Worm (Caenorhabditis elegans) whole organism, mixed stage, embryonic: Measurements from ENCODE around the gene tag-280.
A peak's percentile ranks its signal among the peaks of the same experiment; 100 is the strongest.

Experiments
- blmp-1 ChIP-seq: fragments of 150-350 bp; optimal IDR thresholded peaks from 2 replicates; lab custom pipeline; 2014; ENCODE audit warnings: missing biosample characterization, missing genetic modification characterization
- ceh-43 ChIP-seq: fragments of 200-800 bp; sonication (Bioruptor generic); optimal IDR thresholded peaks from 2 replicates; lab custom pipeline; 2018; ENCODE audit warnings: mild to moderate bottlenecking, missing genetic modification characterization, moderate library complexity, missing compliant biosample characterization
- ceh-83 ChIP-seq: fragments of 200-800 bp; sonication (Bioruptor generic); optimal IDR thresholded peaks from 2 replicates; lab custom pipeline; 2018; ENCODE audit warnings: mild to moderate bottlenecking, missing genetic modification characterization, missing compliant biosample characterization
- ces-1 ChIP-seq: fragments of 150-350 bp; optimal IDR thresholded peaks from 2 replicates; lab custom pipeline; 2014; ENCODE audit warnings: missing biosample characterization, missing genetic modification reagents, missing genetic modification characterization
- elt-1 ChIP-seq: sonication (generic microtip); optimal IDR thresholded peaks from 2 replicates; lab custom pipeline; 2017; ENCODE audit warnings: missing genetic modification characterization, mild to moderate bottlenecking, missing compliant biosample characterization, antibody characterized with exemption, moderate library complexity, borderline replicate concordance; ENCODE audit not compliant: insufficient read depth
- elt-3 ChIP-seq: fragments of 150-350 bp; optimal IDR thresholded peaks from 2 replicates; lab custom pipeline; 2014; ENCODE audit warnings: missing biosample characterization, missing genetic modification characterization
- flh-1 ChIP-seq: fragments of 200-800 bp; sonication (Bioruptor generic); optimal IDR thresholded peaks from 2 replicates; lab custom pipeline; 2018; ENCODE audit warnings: mild to moderate bottlenecking, missing genetic modification characterization, moderate library complexity, missing compliant biosample characterization
- ham-2 ChIP-seq: fragments of 200-800 bp; sonication (Bioruptor generic); optimal IDR thresholded peaks from 2 replicates; lab custom pipeline; 2018; ENCODE audit warnings: mild to moderate bottlenecking, missing genetic modification characterization, missing compliant biosample characterization
- hlh-1 ChIP-seq: fragments of 150-350 bp; optimal IDR thresholded peaks from 2 replicates; lab custom pipeline; 2014; ENCODE audit warnings: missing biosample characterization, missing genetic modification reagents, missing genetic modification characterization
- lin-32 ChIP-seq: fragments of 200-800 bp; sonication (Bioruptor generic); optimal IDR thresholded peaks from 2 replicates; lab custom pipeline; 2018; ENCODE audit warnings: mild to moderate bottlenecking, missing genetic modification characterization, missing compliant biosample characterization
- lsy-2 ChIP-seq: fragments of 150-350 bp; optimal IDR thresholded peaks from 2 replicates; lab custom pipeline; 2014; ENCODE audit warnings: missing biosample characterization, missing genetic modification characterization
- mab-5 ChIP-seq: fragments of 150-350 bp; optimal IDR thresholded peaks from 2 replicates; lab custom pipeline; 2014; ENCODE audit warnings: missing biosample characterization, missing genetic modification characterization
- mep-1 ChIP-seq: fragments of 150-350 bp; optimal IDR thresholded peaks from 2 replicates; lab custom pipeline; 2017; ENCODE audit warnings: missing biosample characterization, missing genetic modification reagents, missing genetic modification characterization, inconsistent platforms
- mls-2 ChIP-seq: sonication (generic microtip); optimal IDR thresholded peaks from 2 replicates; lab custom pipeline; 2016; ENCODE audit warnings: mild to moderate bottlenecking, missing genetic modification characterization, moderate library complexity, missing compliant biosample characterization
- nhr-12 ChIP-seq: fragments of 150-350 bp; optimal IDR thresholded peaks from 2 replicates; lab custom pipeline; 2014; ENCODE audit warnings: missing biosample characterization, missing genetic modification characterization
- nhr-237 ChIP-seq: fragments of 150-350 bp; optimal IDR thresholded peaks from 2 replicates; lab custom pipeline; 2014; ENCODE audit warnings: missing biosample characterization, missing genetic modification characterization
- nhr-28 ChIP-seq: fragments of 150-350 bp; optimal IDR thresholded peaks from 2 replicates; lab custom pipeline; 2014; ENCODE audit warnings: missing biosample characterization, missing genetic modification characterization
- nhr-76 ChIP-seq: sonication (generic microtip); optimal IDR thresholded peaks from 2 replicates; lab custom pipeline; 2017; ENCODE audit warnings: missing biosample characterization, missing genetic modification characterization
- pha-4 ChIP-seq: fragments of 150-350 bp; optimal IDR thresholded peaks from 2 replicates; lab custom pipeline; 2018; ENCODE audit warnings: missing biosample characterization, missing genetic modification reagents, missing genetic modification characterization
- sem-2 ChIP-seq: fragments of 200-800 bp; sonication (Bioruptor generic); optimal IDR thresholded peaks from 2 replicates; lab custom pipeline; 2018; ENCODE audit warnings: mild to moderate bottlenecking, missing genetic modification characterization, missing compliant biosample characterization
- snpc-4 ChIP-seq: fragments of 150-350 bp; optimal IDR thresholded peaks from 2 replicates; lab custom pipeline; 2014; ENCODE audit warnings: missing biosample characterization, missing genetic modification characterization
- sptf-1 ChIP-seq: sonication (generic microtip); optimal IDR thresholded peaks from 2 replicates; lab custom pipeline; 2017; ENCODE audit warnings: mild to moderate bottlenecking, missing genetic modification characterization, moderate library complexity, missing compliant biosample characterization
- tbx-8 ChIP-seq: fragments of 200-800 bp; sonication (Bioruptor generic); optimal IDR thresholded peaks from 2 replicates; lab custom pipeline; 2018; ENCODE audit warnings: mild to moderate bottlenecking, missing genetic modification characterization, moderate library complexity, missing compliant biosample characterization
- unc-120 ChIP-seq: sonication (generic microtip); optimal IDR thresholded peaks from 2 replicates; lab custom pipeline; 2017; ENCODE audit warnings: missing genetic modification characterization, missing compliant biosample characterization; ENCODE audit not compliant: poor library complexity, severe bottlenecking
- unc-39 ChIP-seq: fragments of 150-350 bp; optimal IDR thresholded peaks from 2 replicates; lab custom pipeline; 2014; ENCODE audit warnings: missing biosample characterization, missing genetic modification characterization
- zip-8 ChIP-seq: fragments of 150-350 bp; optimal IDR thresholded peaks from 2 replicates; lab custom pipeline; 2014; ENCODE audit warnings: missing biosample characterization, missing genetic modification characterization
- ztf-11 ChIP-seq: fragments of 150-350 bp; optimal IDR thresholded peaks from 2 replicates; lab custom pipeline; 2014; ENCODE audit warnings: missing biosample characterization, missing genetic modification characterization

tag-280 gene

DNA sequence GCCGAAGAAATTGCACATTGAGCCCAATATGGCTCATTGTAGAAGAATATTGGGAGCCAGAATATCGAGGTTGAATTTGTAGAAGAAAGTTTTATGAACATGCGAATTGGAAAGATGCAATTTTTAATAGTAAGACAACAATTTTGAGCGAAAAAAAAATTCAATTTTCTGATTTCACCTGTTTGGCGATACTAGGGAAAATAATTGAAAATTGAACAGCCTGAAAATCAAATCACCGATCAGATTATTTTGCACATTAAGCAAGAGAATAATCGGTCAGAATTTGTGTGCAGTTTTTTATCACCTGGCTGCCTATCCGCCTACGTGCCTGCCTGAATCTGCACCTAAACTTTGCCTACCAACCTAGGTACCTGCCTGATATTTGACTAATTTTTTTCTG lies 40.0 kb upstream of the tag-280 start, which contains the start of gene sre-26:
Gene sre-26, minus strand, starts transcription at position 101 of the 400 bp plus-strand sequence.
- no peak for TF ChIP-seq nhr-237 (tag; lab: Kevin White, UChicago)
- TF ChIP-seq flh-1 (GFP tag; lab: Kevin White, UChicago) = no peak
- TF ChIP-seq nhr-76 (tag; lab: Kevin White, UChicago) = no peak
- TF ChIP-seq elt-3 (tag; lab: Kevin White, UChicago) = no peak
- TF ChIP-seq blmp-1 (tag; lab: Kevin White, UChicago) = no peak
- no peak for TF ChIP-seq tbx-8
- no peak for TF ChIP-seq lsy-2 (tag; lab: Kevin White, UChicago)
- no peak for TF ChIP-seq unc-39 (tag; lab: Kevin White, UChicago)
- TF ChIP-seq, all 35 proteins: peak for 0

DNA sequence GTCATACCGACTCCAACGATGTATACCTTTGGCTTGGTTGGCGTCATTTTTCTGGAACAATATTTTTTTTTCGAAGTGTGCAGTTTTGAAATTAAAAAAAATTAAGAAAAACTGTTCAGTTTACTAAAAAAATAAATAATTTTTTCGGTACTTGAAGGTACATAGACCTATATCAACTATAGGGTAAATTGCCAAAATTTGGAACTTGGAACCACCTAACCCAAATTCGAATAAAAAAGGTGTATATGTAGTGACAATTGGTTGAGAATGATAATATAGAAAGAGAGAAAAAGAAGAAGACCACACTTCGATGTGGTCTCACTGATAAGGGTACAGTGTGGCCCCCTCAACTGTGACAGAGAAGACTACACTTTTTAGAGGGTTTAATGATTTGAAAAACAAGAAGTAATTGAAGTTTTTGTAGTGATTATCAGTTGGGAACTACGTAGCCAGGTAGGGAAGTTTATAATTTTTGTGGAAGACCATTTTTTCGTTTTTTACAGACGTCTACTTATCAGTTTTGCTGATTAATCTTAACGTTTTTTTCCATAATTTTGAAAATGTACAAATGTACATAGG lies 34.7 kb upstream of the tag-280 start, which contains the start of gene daf-22:
Gene daf-22, minus strand, starts transcription at position 51 of the 579 bp plus-strand sequence.
- TF ChIP-seq pha-4 (tag; lab: Kevin White, UChicago) (no peak), nhr-237 (tag; lab: Kevin White, UChicago) (no peak), ceh-43 (GFP tag; lab: Kevin White, UChicago) (no peak), sptf-1 (tag; lab: Kevin White, UChicago) (no peak), mab-5 (tag; lab: Kevin White, UChicago) (no peak), lin-32 (no peak)

DNA sequence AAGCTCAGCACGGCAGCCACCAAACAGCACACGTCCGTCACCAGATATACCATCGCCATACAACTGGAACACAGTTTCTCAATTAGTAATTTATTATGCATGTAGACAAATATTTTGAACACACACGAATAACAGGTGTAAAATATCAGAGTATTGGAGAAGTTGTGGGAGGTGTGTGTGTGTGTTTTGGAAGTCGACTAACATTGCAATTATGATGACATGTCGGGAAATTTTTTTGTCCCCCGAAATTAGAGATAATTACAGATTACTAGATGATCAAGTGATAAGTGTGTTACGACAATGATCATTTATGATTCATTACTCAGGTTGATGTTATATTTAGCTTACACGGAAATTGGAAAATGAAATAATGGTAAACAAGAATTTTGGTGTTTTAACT lies 30.7 kb upstream of the tag-280 start, which contains the start of gene Y57A10C.8:
Gene Y57A10C.8, minus strand, starts transcription at position 101 of the 400 bp plus-strand sequence.
- TF ChIP-seq nhr-237 (tag; lab: Kevin White, UChicago) = no peak
- no peak for TF ChIP-seq elt-3 (tag; lab: Kevin White, UChicago)
- no peak for TF ChIP-seq nhr-28 (tag; lab: Kevin White, UChicago)
- TF ChIP-seq unc-39 (tag; lab: Kevin White, UChicago) = no peak
- TF ChIP-seq tbx-8 = no peak
- TF ChIP-seq mep-1 (tag; lab: Kevin White, UChicago) = no peak
- no peak for TF ChIP-seq ztf-11
- no peak for TF ChIP-seq blmp-1 (tag; lab: Kevin White, UChicago)
- no peak for TF ChIP-seq hlh-1 (tag; lab: Kevin White, UChicago)
- TF ChIP-seq pha-4 (tag; lab: Kevin White, UChicago) = no peak
- no peak for TF ChIP-seq lsy-2 (tag; lab: Kevin White, UChicago)

DNA sequence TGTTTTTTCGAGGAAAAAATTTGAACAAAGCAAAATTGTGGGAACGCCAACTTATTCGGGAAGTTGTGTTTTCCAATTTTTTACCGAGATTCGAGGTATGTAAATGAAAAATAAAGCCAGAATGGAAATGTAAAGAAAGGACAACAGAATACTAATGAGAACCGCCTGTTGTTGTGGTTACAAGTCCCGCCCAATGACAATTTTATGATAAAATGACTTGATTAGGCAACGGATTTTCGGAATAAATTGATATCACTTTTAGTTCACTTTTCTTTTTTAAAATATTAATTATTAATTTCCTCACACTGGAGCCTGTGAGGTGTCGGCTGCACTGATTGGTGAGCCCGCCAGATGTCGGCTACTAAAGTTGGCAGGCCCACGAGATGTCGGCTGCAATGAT lies 28.1 kb upstream of the tag-280 start, which contains the start of gene dct-12:
Gene dct-12, minus strand, starts transcription at position 101 of the 400 bp plus-strand sequence.
- no peak for TF ChIP-seq snpc-4

DNA sequence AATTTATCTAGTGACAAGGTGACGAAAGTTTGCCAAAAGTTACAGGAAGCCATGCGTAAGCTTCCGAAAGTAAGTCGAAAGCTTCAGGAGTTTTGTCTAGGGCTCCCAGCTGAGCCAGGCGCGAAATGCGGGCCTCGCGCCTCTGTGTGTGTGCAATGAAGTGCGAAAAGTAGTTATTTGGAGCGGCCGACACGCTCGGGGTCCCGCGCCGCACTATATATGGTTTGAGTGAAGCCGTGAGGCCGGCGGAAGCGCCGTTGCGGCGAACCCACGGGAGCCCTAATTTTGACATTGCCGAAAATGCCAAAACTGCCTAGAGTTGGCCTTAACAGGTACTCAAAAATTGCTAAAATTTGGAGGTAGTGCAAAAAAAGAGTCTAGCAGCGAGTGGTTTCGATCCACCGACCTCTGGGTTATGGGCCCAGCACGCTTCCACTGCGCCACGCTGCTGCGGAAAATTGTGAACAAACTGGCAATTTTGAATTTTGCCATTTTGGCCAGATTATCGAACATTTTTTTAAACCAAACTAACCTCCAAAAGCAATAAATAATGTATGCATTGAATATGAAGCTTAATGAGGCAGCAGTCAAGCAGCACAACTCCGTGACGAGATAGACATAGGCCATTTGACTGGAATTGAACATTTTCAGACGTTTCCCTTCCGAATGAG lies 25.1 kb upstream of the tag-280 start:
- TF ChIP-seq zip-8 (tag; lab: Kevin White, UChicago) (no peak), ceh-83 (GFP tag; lab: Kevin White, UChicago) (no peak), elt-1 (tag; lab: Kevin White, UChicago) (no peak), elt-3 (tag; lab: Kevin White, UChicago) (no peak), sem-2 (no peak), nhr-12 (tag; lab: Kevin White, UChicago) (no peak), unc-120 (tag; lab: Kevin White, UChicago) (no peak), nhr-28 (tag; lab: Kevin White, UChicago) (no peak), mls-2 (no peak), ces-1 (no peak)

DNA sequence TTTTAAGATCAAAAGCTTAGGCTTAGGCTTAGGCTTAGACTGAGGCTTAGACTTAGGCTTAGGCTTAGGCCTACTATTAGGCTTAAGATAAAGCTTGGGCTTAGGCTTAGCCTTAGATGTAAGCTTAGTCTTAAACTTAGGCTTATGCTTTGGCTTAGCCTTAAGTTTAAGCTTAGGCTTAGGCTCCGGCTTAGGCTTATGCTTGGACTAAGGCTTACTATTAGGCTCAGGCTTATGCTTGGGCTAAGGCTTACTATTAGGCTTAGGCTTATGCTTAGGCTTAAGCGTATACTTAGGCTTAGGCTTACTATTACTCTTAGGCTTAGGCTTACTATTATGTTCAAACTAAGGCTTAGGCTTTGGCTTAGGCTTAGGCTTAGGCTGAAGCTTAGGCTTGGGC lies 23.7 kb upstream of the tag-280 start:
- peak; percentile 65 for TF ChIP-seq ham-2
- TF ChIP-seq sem-2 = no peak
